Worm (Caenorhabditis elegans) whole organism, late embryonic: Measurements from ENCODE around the gene B0222.15.
A peak's percentile ranks its signal among the peaks of the same experiment; 100 is the strongest.

Experiments
- C08G9.2 ChIP-seq: sonication (generic microtip); optimal IDR thresholded peaks from 2 replicates; lab custom pipeline; 2016; ENCODE audit warnings: mild to moderate bottlenecking, missing genetic modification characterization, moderate library complexity, missing compliant biosample characterization
- F13H6.1 ChIP-seq: sonication (generic microtip); optimal IDR thresholded peaks from 2 replicates; lab custom pipeline; 2016; ENCODE audit warnings: missing genetic modification characterization, missing compliant biosample characterization
- T23F11.4 ChIP-seq: fragments of 200-800 bp; sonication (Bioruptor generic); optimal IDR thresholded peaks from 2 replicates; lab custom pipeline; 2018; ENCODE audit warnings: mild to moderate bottlenecking, missing genetic modification characterization, missing compliant biosample characterization
- Y22D7AL.16 ChIP-seq: sonication (generic microtip); optimal IDR thresholded peaks from 2 replicates; lab custom pipeline; 2016; ENCODE audit warnings: missing genetic modification characterization, missing compliant biosample characterization
- ahr-1 ChIP-seq: sonication (generic microtip); optimal IDR thresholded peaks from 2 replicates; lab custom pipeline; 2016; ENCODE audit warnings: missing genetic modification characterization, missing compliant biosample characterization
- ama-1 ChIP-seq: fragments of 150-350 bp; optimal IDR thresholded peaks from 2 replicates; lab custom pipeline; 2014
- ceh-18 ChIP-seq: sonication (generic microtip); optimal IDR thresholded peaks from 2 replicates; lab custom pipeline; 2016; ENCODE audit warnings: missing genetic modification characterization, missing compliant biosample characterization
- ceh-19 ChIP-seq: fragments of 200-800 bp; sonication (Bioruptor generic); optimal IDR thresholded peaks from 2 replicates; lab custom pipeline; 2018; ENCODE audit warnings: mild to moderate bottlenecking, missing genetic modification characterization, missing compliant biosample characterization
- ceh-2 ChIP-seq: sonication (generic microtip); optimal IDR thresholded peaks from 2 replicates; lab custom pipeline; 2016; ENCODE audit warnings: missing genotype, missing genetic modification characterization, missing compliant biosample characterization
- ceh-22 ChIP-seq: sonication (generic microtip); optimal IDR thresholded peaks from 2 replicates; lab custom pipeline; 2017; ENCODE audit warnings: missing biosample characterization, missing genetic modification characterization
- ceh-30 ChIP-seq: fragments of 150-350 bp; optimal IDR thresholded peaks from 2 replicates; lab custom pipeline; 2014; ENCODE audit warnings: missing biosample characterization, missing genetic modification characterization
- ceh-31 ChIP-seq: sonication (generic microtip); optimal IDR thresholded peaks from 2 replicates; lab custom pipeline; 2016; ENCODE audit warnings: missing genetic modification characterization, missing compliant biosample characterization
- ceh-48 ChIP-seq: sonication (generic microtip); optimal IDR thresholded peaks from 2 replicates; lab custom pipeline; 2016; ENCODE audit warnings: missing genetic modification characterization, inconsistent platforms, missing compliant biosample characterization
- ceh-6 ChIP-seq: fragments of 200-800 bp; sonication (Bioruptor generic); optimal IDR thresholded peaks from 2 replicates; lab custom pipeline; 2018; ENCODE audit warnings: mild to moderate bottlenecking, missing genetic modification characterization, missing compliant biosample characterization
- ceh-9 ChIP-seq: sonication (generic microtip); optimal IDR thresholded peaks from 2 replicates; lab custom pipeline; 2016; ENCODE audit warnings: mild to moderate bottlenecking, missing genetic modification characterization, inconsistent platforms, missing compliant biosample characterization
- dmd-4 ChIP-seq: sonication (generic microtip); optimal IDR thresholded peaks from 2 replicates; lab custom pipeline; 2016; ENCODE audit warnings: borderline replicate concordance, missing genetic modification characterization, missing compliant biosample characterization
- elt-4 ChIP-seq: sonication (generic microtip); optimal IDR thresholded peaks from 2 replicates; lab custom pipeline; 2016; ENCODE audit warnings: missing genetic modification characterization, missing compliant biosample characterization
- ets-4 ChIP-seq: sonication (generic microtip); optimal IDR thresholded peaks from 2 replicates; lab custom pipeline; 2016; ENCODE audit warnings: missing genetic modification characterization, missing compliant biosample characterization
- eyg-1 ChIP-seq: sonication (generic microtip); optimal IDR thresholded peaks from 2 replicates; lab custom pipeline; 2016; ENCODE audit warnings: missing genotype, missing genetic modification characterization, missing compliant biosample characterization
- fkh-10 ChIP-seq: fragments of 150-350 bp; optimal IDR thresholded peaks from 2 replicates; lab custom pipeline; 2014; ENCODE audit warnings: missing biosample characterization, missing genetic modification reagents, missing genetic modification characterization
- fkh-6 ChIP-seq: sonication (generic microtip); optimal IDR thresholded peaks from 2 replicates; lab custom pipeline; 2016; ENCODE audit warnings: missing genetic modification characterization, missing compliant biosample characterization
- hlh-13 ChIP-seq: fragments of 200-800 bp; sonication (Bioruptor generic); optimal IDR thresholded peaks from 2 replicates; lab custom pipeline; 2018; ENCODE audit warnings: mild to moderate bottlenecking, missing genetic modification characterization, missing compliant biosample characterization
- hlh-30 ChIP-seq: sonication (generic microtip); optimal IDR thresholded peaks from 2 replicates; lab custom pipeline; 2017; ENCODE audit warnings: antibody characterized with exemption, missing genetic modification characterization, missing compliant biosample characterization; ENCODE audit not compliant: insufficient read depth
- hlh-8 ChIP-seq: sonication (generic microtip); optimal IDR thresholded peaks from 2 replicates; lab custom pipeline; 2016; ENCODE audit warnings: missing genotype, missing genetic modification characterization, missing compliant biosample characterization
- lim-6 ChIP-seq: sonication (generic microtip); optimal IDR thresholded peaks from 2 replicates; lab custom pipeline; 2016; ENCODE audit warnings: missing genetic modification characterization, missing compliant biosample characterization
- madf-2 ChIP-seq: sonication (generic microtip); optimal IDR thresholded peaks from 2 replicates; lab custom pipeline; 2017; ENCODE audit warnings: missing genetic modification characterization, missing compliant biosample characterization
- mec-3 ChIP-seq: sonication (generic microtip); optimal IDR thresholded peaks from 2 replicates; lab custom pipeline; 2016; ENCODE audit warnings: borderline replicate concordance, missing genetic modification characterization, missing compliant biosample characterization
- pqm-1 ChIP-seq: sonication (generic microtip); optimal IDR thresholded peaks from 2 replicates; lab custom pipeline; 2016; ENCODE audit warnings: missing genetic modification characterization, missing compliant biosample characterization
- pros-1 ChIP-seq: fragments of 150-350 bp; optimal IDR thresholded peaks from 2 replicates; lab custom pipeline; 2014; ENCODE audit warnings: missing biosample characterization, missing genetic modification reagents, missing genetic modification characterization
- ref-2 ChIP-seq: sonication (generic microtip); optimal IDR thresholded peaks from 2 replicates; lab custom pipeline; 2016; ENCODE audit warnings: missing genetic modification characterization, missing compliant biosample characterization
- rnt-1 ChIP-seq: sonication (generic microtip); optimal IDR thresholded peaks from 2 replicates; lab custom pipeline; 2016; ENCODE audit warnings: missing genetic modification characterization, missing compliant biosample characterization
- sox-4 ChIP-seq: sonication (generic microtip); optimal IDR thresholded peaks from 2 replicates; lab custom pipeline; 2017; ENCODE audit warnings: mild to moderate bottlenecking, missing genetic modification characterization, inconsistent platforms, missing compliant biosample characterization
- tbx-2 ChIP-seq: sonication (generic microtip); optimal IDR thresholded peaks from 2 replicates; lab custom pipeline; 2016; ENCODE audit warnings: missing genetic modification characterization, missing compliant biosample characterization
- unc-3 ChIP-seq, 2 experiments: fragments of 200-800 bp in 1 of 2; sonication (Bioruptor generic) in 1 of 2; sonication (generic microtip) in 1 of 2; conservative IDR thresholded peaks in 1 of 2; optimal IDR thresholded peaks in 1 of 2; 2 replicates each; pipeline versions ENCODE4 v1.3.6 to Lab custom; 2016 to 2022; ENCODE audit warnings: missing compliant biosample characterization in 2 of 2, missing genetic modification characterization in 2 of 2, missing genetic modification reagents in 1 of 2
- unc-42 ChIP-seq: sonication (generic microtip); optimal IDR thresholded peaks from 2 replicates; lab custom pipeline; 2016; ENCODE audit warnings: missing genotype, missing genetic modification characterization, missing compliant biosample characterization
- unc-86 ChIP-seq: sonication (generic microtip); optimal IDR thresholded peaks from 2 replicates; lab custom pipeline; 2016; ENCODE audit warnings: missing genetic modification characterization, missing compliant biosample characterization
- zip-5 ChIP-seq: sonication (generic microtip); optimal IDR thresholded peaks from 2 replicates; lab custom pipeline; 2016; ENCODE audit warnings: missing genetic modification characterization, missing compliant biosample characterization

B0222.15 gene

ce11 chrV:9162118-9162729 lies 5.6 kb upstream of the B0222.15 start:
- TF ChIP-seq dmd-4 = no peak

- no peak for TF ChIP-seq ceh-6 (GFP tag; lab: Kevin White, UChicago)
- no peak for TF ChIP-seq mec-3 (tag; lab: Kevin White, UChicago)
- TF ChIP-seq unc-86 = no peak
- TF ChIP-seq fkh-10 (GFP tag; lab: Kevin White, UChicago) = no peak
- TF ChIP-seq ceh-18 = no peak
- TF ChIP-seq, all 69 proteins: peak for 0
Measured at ce11 chrV:9160224-9160886, 3.8 kb upstream of the B0222.15 start, which contains the start of gene col-144. Gene col-144 (minus strand): TSS chrV:9160642.

- TF ChIP-seq sox-4 (tag; lab: Kevin White, UChicago) (no peak), fkh-10 (GFP tag; lab: Kevin White, UChicago) (no peak), unc-42 (peak; percentile 93)
- TF ChIP-seq, all 69 proteins: peak for 1
Measured at ce11 chrV:9157597-9157996, 1.0 kb upstream of the B0222.15 start.

- TF ChIP-seq hlh-30 = no peak
- TF ChIP-seq madf-2 (tag; lab: Kevin White, UChicago) = no peak
- TF ChIP-seq fkh-6 (tag; lab: Kevin White, UChicago) = no peak
- TF ChIP-seq hlh-13 (GFP tag; lab: Kevin White, UChicago) = no peak
- no peak for TF ChIP-seq hlh-8 (tag; lab: Kevin White, UChicago)
- no peak for TF ChIP-seq unc-3 (GFP tag; conservative IDR thresholded peaks at IDR 0.05; lab: Robert Waterston, UW)
- no peak for TF ChIP-seq unc-3 (tag; optimal IDR thresholded peaks at IDR 0.05; lab: Kevin White, UChicago)
- no peak for TF ChIP-seq unc-42
- no peak for TF ChIP-seq tbx-2
- no peak for TF ChIP-seq ceh-22 (tag; lab: Kevin White, UChicago)
- TF ChIP-seq lim-6 = no peak
- no peak for TF ChIP-seq elt-4
- no peak for TF ChIP-seq ceh-30 (tag; lab: Kevin White, UChicago)
- no peak for TF ChIP-seq zip-5 (tag; lab: Kevin White, UChicago)
- TF ChIP-seq rnt-1 (tag; lab: Kevin White, UChicago) = no peak
- TF ChIP-seq eyg-1 (tag; lab: Kevin White, UChicago) = no peak
Measured at ce11 chrV:9155616-9156015, 963 bp downstream of the B0222.15 start.

- no peak for TF ChIP-seq Y22D7AL.16 (tag; lab: Kevin White, UChicago)
- no peak for TF ChIP-seq hlh-8 (tag; lab: Kevin White, UChicago)
- no peak for TF ChIP-seq ceh-6 (GFP tag; lab: Kevin White, UChicago)
- TF ChIP-seq ceh-31 = no peak
- no peak for TF ChIP-seq ref-2 (tag; lab: Kevin White, UChicago)
- no peak for TF ChIP-seq ceh-48 (tag; lab: Kevin White, UChicago)
- TF ChIP-seq pros-1 = no peak
- TF ChIP-seq C08G9.2 = no peak
- no peak for TF ChIP-seq ahr-1
- no peak for TF ChIP-seq dmd-4
- no peak for TF ChIP-seq unc-3 (GFP tag; conservative IDR thresholded peaks at IDR 0.05; lab: Robert Waterston, UW)
- TF ChIP-seq unc-3 (tag; optimal IDR thresholded peaks at IDR 0.05; lab: Kevin White, UChicago) = no peak
- TF ChIP-seq ceh-19 (GFP tag; lab: Kevin White, UChicago) = no peak
- TF ChIP-seq T23F11.4 (GFP tag; lab: Kevin White, UChicago) = no peak
- TF ChIP-seq F13H6.1 = no peak
- no peak for TF ChIP-seq ceh-9 (tag; lab: Kevin White, UChicago)
- no peak for TF ChIP-seq elt-4
- no peak for TF ChIP-seq ceh-2
- TF ChIP-seq pqm-1 (tag; lab: Kevin White, UChicago) = no peak
- no peak for TF ChIP-seq ama-1 (lab: Kevin White, UChicago)
- no peak for TF ChIP-seq ets-4 (tag; lab: Kevin White, UChicago)
Measured at ce11 chrV:9154772-9155171, 1.8 kb downstream of the B0222.15 start, which contains the start of gene B0222.5. Gene B0222.5 (minus strand): TSS chrV:9154872.
